Fruit fly (Drosophila melanogaster) whole organism, embryonic: ENCODE measurements around the gene CG31121.

Experiments
- Ada2b ChIP-seq: fragments of 200-800 bp; sonication (Bioruptor generic); IDR thresholded peaks from 2 replicates; pipeline ENCODE4 v1.3.6; 2022; ENCODE audit warnings: missing biosample characterization, missing genetic modification characterization
- CG11247 ChIP-seq: fragments of 200-800 bp; sonication (Bioruptor generic); IDR thresholded peaks from 2 replicates; pipeline ENCODE4 v1.3.6; 2022; ENCODE audit warnings: missing biosample characterization, missing genetic modification characterization
- CG12769 ChIP-seq: fragments of 200-800 bp; sonication (Bioruptor generic); optimal IDR thresholded peaks from 2 replicates; lab custom pipeline; 2019; ENCODE audit warnings: missing biosample characterization, mild to moderate bottlenecking, missing genetic modification characterization, moderate library complexity
- CG16779 ChIP-seq: fragments of 200-800 bp; sonication (Bioruptor generic); IDR thresholded peaks from 2 replicates; pipeline ENCODE4 v1.3.6; 2022; ENCODE audit warnings: missing biosample characterization, missing genetic modification characterization
- CG2116 ChIP-seq: fragments of 200-800 bp; sonication (Bioruptor generic); optimal IDR thresholded peaks from 3 replicates; lab custom pipeline; 2018; ENCODE audit warnings: missing biosample characterization, mild to moderate bottlenecking, missing genetic modification characterization
- CG2199 ChIP-seq: fragments of 200-800 bp; sonication (Bioruptor generic); IDR thresholded peaks from 3 replicates; pipeline ENCODE4 v1.3.6; 2022; ENCODE audit warnings: missing biosample characterization, missing genetic modification characterization
- CG30020 ChIP-seq: fragments of 200-800 bp; optimal IDR thresholded peaks from 2 replicates; lab custom pipeline; 2019; ENCODE audit warnings: missing biosample characterization, mild to moderate bottlenecking, missing genetic modification characterization, moderate library complexity
- CG3065 ChIP-seq: fragments of 200-800 bp; sonication (Bioruptor generic); optimal IDR thresholded peaks from 2 replicates; lab custom pipeline; 2016; ENCODE audit warnings: missing biosample characterization, missing genetic modification characterization
- CG4820 ChIP-seq: fragments of 200-800 bp; sonication (Bioruptor generic); optimal IDR thresholded peaks from 3 replicates; lab custom pipeline; 2016; ENCODE audit warnings: missing biosample characterization, missing genetic modification characterization
- CG6813 ChIP-seq: fragments of 200-800 bp; sonication (Bioruptor generic); optimal IDR thresholded peaks from 2 replicates; lab custom pipeline; 2017; ENCODE audit warnings: missing biosample characterization, missing genetic modification characterization, mild to moderate bottlenecking, moderate library complexity, missing genetic modification reagents
- CG7745 ChIP-seq: fragments of 200-800 bp; sonication (Bioruptor generic); optimal IDR thresholded peaks from 2 replicates; lab custom pipeline; 2018; ENCODE audit warnings: missing biosample characterization, mild to moderate bottlenecking, missing genetic modification characterization, moderate library complexity
- CG8478 ChIP-seq: fragments of >200 bp; optimal IDR thresholded peaks from 2 replicates; lab custom pipeline; 2018
- CG9727 ChIP-seq: fragments of 200-800 bp; sonication (Bioruptor generic); optimal IDR thresholded peaks from 3 replicates; lab custom pipeline; 2017; ENCODE audit warnings: missing biosample characterization, mild to moderate bottlenecking, missing genetic modification characterization
- CG9876 ChIP-seq: fragments of 200-800 bp; sonication (Bioruptor generic); optimal IDR thresholded peaks from 2 replicates; lab custom pipeline; 2016; ENCODE audit warnings: missing biosample characterization, missing genetic modification characterization
- CkIIα-i1 ChIP-seq: fragments of 200-800 bp; sonication (Bioruptor generic); IDR thresholded peaks from 2 replicates; pipeline ENCODE4 v1.3.6; 2022; ENCODE audit warnings: missing biosample characterization, missing genetic modification characterization
- D19A ChIP-seq: fragments of 200-800 bp; optimal IDR thresholded peaks from 3 replicates; lab custom pipeline; 2019; ENCODE audit warnings: missing biosample characterization, mild to moderate bottlenecking, missing genetic modification characterization, moderate library complexity
- Dbx ChIP-seq: fragments of 200-800 bp; sonication (Bioruptor generic); IDR thresholded peaks from 3 replicates; pipeline ENCODE4 v1.3.6; 2022; ENCODE audit warnings: missing biosample characterization, missing genetic modification characterization
- Dip3 ChIP-seq: fragments of 200-800 bp; sonication (Bioruptor generic); optimal IDR thresholded peaks from 3 replicates; lab custom pipeline; 2016; ENCODE audit warnings: missing biosample characterization, missing genetic modification characterization
- Fer1 ChIP-seq: fragments of 200-800 bp; sonication (Bioruptor generic); optimal IDR thresholded peaks from 2 replicates; lab custom pipeline; 2017; ENCODE audit warnings: missing biosample characterization, mild to moderate bottlenecking, missing genetic modification characterization
- HLHmδ ChIP-seq: fragments of 200-800 bp; sonication (Bioruptor generic); optimal IDR thresholded peaks from 2 replicates; lab custom pipeline; 2018; ENCODE audit warnings: missing biosample characterization, mild to moderate bottlenecking, missing genetic modification characterization, moderate library complexity
- Hand ChIP-seq: fragments of 200-800 bp; sonication (Bioruptor generic); optimal IDR thresholded peaks from 2 replicates; lab custom pipeline; 2017; ENCODE audit warnings: mild to moderate bottlenecking, missing biosample characterization, missing genetic modification reagents, missing genetic modification characterization
- HmgD ChIP-seq: fragments of 200-800 bp; sonication (Bioruptor generic); optimal IDR thresholded peaks from 3 replicates; lab custom pipeline; 2016; ENCODE audit warnings: missing biosample characterization, missing genetic modification characterization
- Hr78 ChIP-seq, 2 experiments: fragments of 200-800 bp in 1 of 2; fragments of >200 bp in 1 of 2; sonication (Bioruptor generic) in 1 of 2; optimal IDR thresholded peaks; 2 replicates each; lab custom pipeline; 2017 to 2019; ENCODE audit warnings: missing biosample characterization in 2 of 2, missing genetic modification characterization in 2 of 2, mild to moderate bottlenecking in 1 of 2, moderate library complexity in 1 of 2
- MESR4 ChIP-seq: fragments of 200-800 bp; sonication (Bioruptor generic); optimal IDR thresholded peaks from 2 replicates; lab custom pipeline; 2018; ENCODE audit warnings: missing biosample characterization, mild to moderate bottlenecking, missing genetic modification characterization, moderate library complexity
- NFAT ChIP-seq: fragments of 200-800 bp; sonication (Bioruptor generic); IDR thresholded peaks from 2 replicates; pipeline ENCODE4 v1.3.6; 2022; ENCODE audit warnings: missing biosample characterization, missing genetic modification characterization
- Nf-YC ChIP-seq: fragments of 200-800 bp; optimal IDR thresholded peaks from 3 replicates; lab custom pipeline; 2019; ENCODE audit warnings: missing biosample characterization, mild to moderate bottlenecking, missing genetic modification characterization, moderate library complexity
- NfI ChIP-seq: fragments of 200-800 bp; sonication (Bioruptor generic); optimal IDR thresholded peaks from 3 replicates; lab custom pipeline; 2018; ENCODE audit warnings: missing biosample characterization, mild to moderate bottlenecking, missing genetic modification characterization, moderate library complexity
- Oli ChIP-seq: fragments of 200-800 bp; sonication (Bioruptor generic); optimal IDR thresholded peaks from 2 replicates; lab custom pipeline; 2018; ENCODE audit warnings: missing biosample characterization, mild to moderate bottlenecking, missing genetic modification characterization, moderate library complexity
- Pdp1 ChIP-seq, 2 experiments: fragments of 200-800 bp; sonication (Bioruptor generic); optimal IDR thresholded peaks; 3 replicates each; lab custom pipeline; 2016; ENCODE audit warnings: missing biosample characterization in 2 of 2, missing genetic modification characterization in 2 of 2, mild to moderate bottlenecking in 1 of 2, moderate library complexity in 1 of 2
- Rfx ChIP-seq: fragments of 200-800 bp; sonication (Bioruptor generic); IDR thresholded peaks from 2 replicates; pipeline ENCODE4 v1.3.6; 2022; ENCODE audit warnings: missing biosample characterization, missing genetic modification characterization
- Six4 ChIP-seq: fragments of 200-800 bp; sonication (Bioruptor generic); optimal IDR thresholded peaks from 2 replicates; lab custom pipeline; 2016; ENCODE audit warnings: missing biosample characterization, missing genetic modification characterization
- Stat92E ChIP-seq, 3 experiments: fragments of >200 bp in 2 of 3; fragments of 200-800 bp in 1 of 3; sonication (Bioruptor generic) in 1 of 3; optimal IDR thresholded peaks; 2 replicates each; lab custom pipeline; 2017 to 2019; ENCODE audit warnings: missing biosample characterization in 3 of 3, missing genetic modification characterization in 3 of 3, mild to moderate bottlenecking in 1 of 3, moderate library complexity in 1 of 3
- Usf ChIP-seq: fragments of 200-800 bp; sonication (Bioruptor generic); optimal IDR thresholded peaks from 2 replicates; lab custom pipeline; 2017; ENCODE audit warnings: missing genotype, missing biosample characterization, missing genetic modification characterization
- Xbp1 ChIP-seq: fragments of 200-800 bp; sonication (Bioruptor generic); optimal IDR thresholded peaks from 3 replicates; lab custom pipeline; 2016; ENCODE audit warnings: missing biosample characterization, mild to moderate bottlenecking, missing genetic modification characterization
- abd-A ChIP-seq: fragments of 200-800 bp; sonication (Bioruptor generic); optimal IDR thresholded peaks from 3 replicates; lab custom pipeline; 2019; ENCODE audit warnings: missing biosample characterization, mild to moderate bottlenecking, missing genetic modification characterization, moderate library complexity
- cato ChIP-seq: fragments of 200-800 bp; sonication (Bioruptor generic); optimal IDR thresholded peaks from 2 replicates; lab custom pipeline; 2016; ENCODE audit warnings: missing biosample characterization, missing genetic modification characterization, borderline replicate concordance
- chinmo ChIP-seq: fragments of 200-800 bp; sonication (Bioruptor generic); IDR thresholded peaks from 4 replicates; pipeline ENCODE4 v1.3.6; 2022; ENCODE audit warnings: missing biosample characterization, missing genetic modification characterization; ENCODE audit not compliant: partially characterized antibody
- ems ChIP-seq: fragments of 200-800 bp; sonication (Bioruptor generic); optimal IDR thresholded peaks from 3 replicates; lab custom pipeline; 2016; ENCODE audit warnings: missing biosample characterization, missing genetic modification characterization
- kni ChIP-seq: fragments of 200-800 bp; sonication (Bioruptor generic); optimal IDR thresholded peaks from 3 replicates; lab custom pipeline; 2017; ENCODE audit warnings: mild to moderate bottlenecking, missing biosample characterization, missing genetic modification reagents, missing genetic modification characterization
- pita ChIP-seq: fragments of 200-800 bp; sonication (Bioruptor generic); optimal IDR thresholded peaks from 2 replicates; lab custom pipeline; 2017; ENCODE audit warnings: missing biosample characterization, mild to moderate bottlenecking, missing genetic modification characterization
- sima ChIP-seq: fragments of 200-800 bp; sonication (Bioruptor generic); optimal IDR thresholded peaks from 2 replicates; lab custom pipeline; 2016; ENCODE audit warnings: missing biosample characterization, missing genetic modification characterization
- tna ChIP-seq: fragments of 200-800 bp; sonication (Bioruptor generic); IDR thresholded peaks from 2 replicates; pipeline ENCODE4 v1.3.6; 2022; ENCODE audit warnings: missing biosample characterization, missing genetic modification characterization; ENCODE audit not compliant: partially characterized antibody
- trh ChIP-seq: fragments of 200-800 bp; sonication (Bioruptor generic); optimal IDR thresholded peaks from 2 replicates; lab custom pipeline; 2016; ENCODE audit warnings: missing biosample characterization, missing genetic modification characterization
- unc-4 ChIP-seq: fragments of 200-800 bp; sonication (Bioruptor generic); IDR thresholded peaks from 2 replicates; pipeline ENCODE4 v1.3.6; 2022; ENCODE audit warnings: missing biosample characterization, missing genetic modification characterization; ENCODE audit not compliant: partially characterized antibody
- vnd ChIP-seq: fragments of 200-800 bp; sonication (Bioruptor generic); IDR thresholded peaks from 3 replicates; pipeline ENCODE4 v1.3.6; 2022; ENCODE audit warnings: missing biosample characterization, missing genetic modification characterization; ENCODE audit not compliant: partially characterized antibody
- zen2 ChIP-seq: fragments of 200-800 bp; sonication (Bioruptor generic); IDR thresholded peaks from 3 replicates; pipeline ENCODE4 v1.3.6; 2022; ENCODE audit warnings: missing biosample characterization, missing genetic modification characterization; ENCODE audit not compliant: partially characterized antibody
- zf30C ChIP-seq: fragments of 200-800 bp; sonication (Bioruptor generic); optimal IDR thresholded peaks from 3 replicates; lab custom pipeline; 2018; ENCODE audit warnings: missing biosample characterization, mild to moderate bottlenecking, missing genetic modification characterization

The CG31121 gene

DNA sequence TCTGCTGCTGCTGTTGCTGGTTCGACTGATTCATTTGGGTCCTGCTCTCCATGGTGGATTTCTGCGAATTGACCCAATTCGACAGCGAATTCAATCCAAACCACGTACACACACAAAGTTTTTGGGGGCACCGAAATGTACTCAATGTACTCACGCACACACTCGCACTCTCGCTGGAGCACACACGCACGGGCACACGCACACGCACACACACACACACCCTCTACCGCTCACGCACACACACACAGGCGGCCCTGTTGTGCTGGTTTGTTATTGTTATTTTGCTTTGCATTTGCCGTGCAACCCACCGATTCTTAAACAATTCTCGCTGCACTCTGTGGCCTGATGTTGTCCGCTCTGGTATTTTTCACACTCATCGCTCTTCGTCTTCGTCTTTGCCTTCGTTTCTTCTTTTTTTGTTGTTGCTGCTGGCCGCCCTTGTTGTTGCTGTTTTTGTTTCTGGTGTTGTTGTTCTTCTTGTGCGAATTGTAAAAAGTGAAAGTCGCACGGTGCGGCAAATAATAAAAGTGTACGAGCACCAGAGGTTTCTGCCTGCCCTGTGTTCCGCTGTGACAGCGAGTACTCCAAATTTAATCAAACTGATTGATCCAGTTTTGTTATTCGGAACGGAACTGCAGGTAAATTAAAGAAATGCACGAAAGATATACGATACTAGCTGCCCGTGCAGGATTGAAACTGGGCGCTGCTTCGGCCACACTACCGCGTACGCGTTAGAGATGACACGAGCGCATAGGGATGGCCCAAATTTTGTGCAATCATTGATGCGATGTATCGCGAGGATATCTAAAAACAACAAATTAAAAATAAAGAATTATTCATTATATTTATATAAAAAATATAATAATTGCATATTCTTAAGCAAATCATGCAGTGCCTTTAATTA, 18.2 kb downstream of the CG31121 start, which contains the start of gene CG3744 (continued):
- TF ChIP-seq NfI (GFP tag; lab: Kevin White, UChicago) (peak; percentile 95), Hand (GFP tag; lab: Kevin White, UChicago) (peak; percentile 68), cato (GFP tag; lab: Kevin White, UChicago) (peak; percentile 29), HLHmδ (GFP tag; lab: Kevin White, UChicago) (no peak), tna (GFP tag; lab: Robert Waterston, UW) (peak; percentile 88), Six4 (GFP tag; lab: Kevin White, UChicago) (peak; percentile 86), CG11247 (GFP tag; lab: Robert Waterston, UW) (peak; percentile 96), CG12769 (tag; lab: Kevin White, UChicago) (no peak), trh (peak; percentile 76), kni (GFP tag; lab: Kevin White, UChicago) (peak; percentile 80), CG9727 (GFP tag; lab: Kevin White, UChicago) (peak; percentile 88), Usf (GFP tag; lab: Kevin White, UChicago) (peak; percentile 85), Dbx (GFP tag; lab: Robert Waterston, UW) (peak; percentile 98), Xbp1 (GFP tag; lab: Kevin White, UChicago) (peak; percentile 94), Nf-YC (tag; lab: Kevin White, UChicago) (peak; percentile 84), CG9876 (GFP tag; lab: Kevin White, UChicago) (peak; percentile 41), unc-4 (GFP tag; lab: Robert Waterston, UW) (peak; percentile 93), NFAT (GFP tag; lab: Robert Waterston, UW) (peak; percentile 99), HmgD (GFP tag; lab: Kevin White, UChicago) (peak; percentile 18), CG16779 (GFP tag; lab: Robert Waterston, UW) (peak; percentile 83), Stat92E (GFP tag; optimal IDR thresholded peaks at IDR 0.05; lab: Kevin White, UChicago) (no peak), zf30C (GFP tag; lab: Kevin White, UChicago) (peak; percentile 21), vnd (peak; percentile 94), CG30020 (tag; lab: Kevin White, UChicago) (peak; percentile 72), MESR4 (GFP tag; lab: Kevin White, UChicago) (peak; percentile 60), chinmo (GFP tag; lab: Robert Waterston, UW) (peak; percentile 94), Hr78 (GFP tag; optimal IDR thresholded peaks at IDR 0.05; lab: Kevin White, UChicago) (no peak), abd-A (no peak), ems (GFP tag; lab: Kevin White, UChicago) (peak; percentile 85), CG2116 (peak; percentile 67), zen2 (GFP tag; lab: Robert Waterston, UW) (peak; percentile 93), Fer1 (GFP tag; lab: Kevin White, UChicago) (peak; percentile 85), Pdp1 (GFP tag; optimal IDR thresholded peaks at IDR 0.05; lab: Kevin White, UChicago) (peak; percentile 75 to 77), CG6813 (GFP tag; lab: Kevin White, UChicago) (peak; percentile 79), CG7745 (tag; lab: Kevin White, UChicago) (no peak), CG8478 (lab: Kevin White, UChicago) (peak; percentile 92), Dip3 (GFP tag; lab: Kevin White, UChicago) (peak; percentile 72), pita (GFP tag; lab: Kevin White, UChicago) (no peak), CG4820 (GFP tag; lab: Kevin White, UChicago) (peak; percentile 81), sima (GFP tag; lab: Kevin White, UChicago) (no peak), Ada2b (GFP tag; lab: Robert Waterston, UW) (peak; percentile 93), CG2199 (peak; percentile 86), D19A (peak; percentile 80), CG3065 (peak; percentile 76), CkIIα-i1 (GFP tag; lab: Robert Waterston, UW) (0 out of 2 replicates have a peak, but pooled peaks have one; percentile 52), Oli (tag; lab: Kevin White, UChicago) (peak; percentile 84), Rfx (peak; percentile 99)
